Worm (Caenorhabditis elegans) whole organism, L1 larva: ENCODE data around the gene lat-1.

Source experiments
- C34B4.2 ChIP-seq: sonication (generic microtip); optimal IDR thresholded peaks from 2 replicates; lab custom pipeline; 2017; ENCODE audit warnings: mild to moderate bottlenecking, missing genetic modification characterization, missing compliant biosample characterization
- F16B12.6 ChIP-seq: fragments of 150-350 bp; optimal IDR thresholded peaks from 2 replicates; lab custom pipeline; 2014; ENCODE audit warnings: missing biosample characterization, missing genetic modification characterization
- alr-1 ChIP-seq: fragments of 200-800 bp; sonication (Bioruptor generic); optimal IDR thresholded peaks from 2 replicates; lab custom pipeline; 2018; ENCODE audit warnings: borderline replicate concordance, mild to moderate bottlenecking, missing genetic modification characterization, missing compliant biosample characterization
- ama-1 ChIP-seq: fragments of 150-350 bp; optimal IDR thresholded peaks from 2 replicates; lab custom pipeline; 2014
- blmp-1 ChIP-seq: fragments of 150-350 bp; optimal IDR thresholded peaks from 2 replicates; lab custom pipeline; 2014; ENCODE audit warnings: missing biosample characterization, missing genetic modification characterization
- ceh-82 ChIP-seq, 3 experiments: fragments of 150-350 bp in 1 of 3; sonication (generic microtip) in 2 of 3; optimal IDR thresholded peaks; 2 replicates each; lab custom pipeline; 2014 to 2017; ENCODE audit warnings: missing biosample characterization in 3 of 3, missing genetic modification characterization in 3 of 3
- ceh-88 ChIP-seq: fragments of 200-800 bp; sonication (Bioruptor generic); IDR thresholded peaks from 2 replicates; pipeline ENCODE4 v1.3.6; 2022; ENCODE audit warnings: missing genetic modification characterization, missing compliant biosample characterization
- dsc-1 ChIP-seq: sonication (generic microtip); optimal IDR thresholded peaks from 2 replicates; lab custom pipeline; 2016; ENCODE audit warnings: mild to moderate bottlenecking, missing genetic modification characterization, missing compliant biosample characterization
- efl-1 ChIP-seq, 4 experiments: fragments of 150-350 bp; optimal IDR thresholded peaks in 3 of 4; peaks in 1 of 4; 1 replicate in 1 of 4; 2 replicates in 3 of 4; lab custom pipeline; 2014; ENCODE audit warnings: missing biosample characterization in 2 of 4, missing genetic modification characterization in 2 of 4, missing genetic modification reagents in 2 of 4
- egl-13 ChIP-seq: sonication (generic microtip); optimal IDR thresholded peaks from 2 replicates; lab custom pipeline; 2016; ENCODE audit warnings: missing genotype, missing genetic modification reagents, missing genetic modification characterization, missing compliant biosample characterization
- elt-2 ChIP-seq: sonication (generic microtip); optimal IDR thresholded peaks from 2 replicates; lab custom pipeline; 2016; ENCODE audit warnings: missing genetic modification characterization, mild to moderate bottlenecking, inconsistent platforms, missing compliant biosample characterization, missing genetic modification reagents
- fkh-10 ChIP-seq: sonication (generic microtip); optimal IDR thresholded peaks from 2 replicates; lab custom pipeline; 2017; ENCODE audit warnings: missing biosample characterization, missing genetic modification reagents, missing genetic modification characterization
- fos-1 ChIP-seq: fragments of 150-350 bp; optimal IDR thresholded peaks from 2 replicates; lab custom pipeline; 2014; ENCODE audit warnings: missing biosample characterization, missing genetic modification characterization
- grh-1 ChIP-seq: fragments of 200-800 bp; sonication (Bioruptor generic); IDR thresholded peaks from 2 replicates; pipeline ENCODE4 v1.3.6; 2022; ENCODE audit warnings: missing genetic modification reagents, missing genetic modification characterization, missing compliant biosample characterization
- hlh-17 ChIP-seq: fragments of 200-800 bp; sonication (Bioruptor generic); optimal IDR thresholded peaks from 2 replicates; lab custom pipeline; 2018; ENCODE audit warnings: missing genetic modification characterization, mild to moderate bottlenecking, missing compliant biosample characterization, moderate library complexity, borderline replicate concordance
- hlh-4 ChIP-seq: sonication (generic microtip); optimal IDR thresholded peaks from 2 replicates; lab custom pipeline; 2016; ENCODE audit warnings: mild to moderate bottlenecking, missing genetic modification characterization, missing compliant biosample characterization
- jun-1 ChIP-seq: fragments of 150-350 bp; optimal IDR thresholded peaks from 2 replicates; lab custom pipeline; 2014; ENCODE audit warnings: missing biosample characterization, missing genetic modification reagents, missing genetic modification characterization
- lin-14 ChIP-seq: fragments of 200-800 bp; sonication (Bioruptor generic); optimal IDR thresholded peaks from 2 replicates; lab custom pipeline; 2018; ENCODE audit warnings: mild to moderate bottlenecking, missing genetic modification characterization, moderate library complexity, missing compliant biosample characterization
- lsy-2 ChIP-seq, 2 experiments: fragments of 150-350 bp; optimal IDR thresholded peaks; 2 replicates each; lab custom pipeline; 2014; ENCODE audit warnings: missing biosample characterization in 2 of 2, missing genetic modification characterization in 2 of 2
- mdl-1 ChIP-seq, 2 experiments: fragments of 150-350 bp; optimal IDR thresholded peaks; 2 replicates each; lab custom pipeline; 2014 to 2017; ENCODE audit warnings: missing biosample characterization in 2 of 2, missing genetic modification characterization in 2 of 2, inconsistent platforms in 1 of 2
- nhr-11 ChIP-seq: fragments of 150-350 bp; optimal IDR thresholded peaks from 2 replicates; lab custom pipeline; 2014; ENCODE audit warnings: missing biosample characterization, missing genetic modification characterization
- nhr-12 ChIP-seq: sonication (generic microtip); optimal IDR thresholded peaks from 2 replicates; lab custom pipeline; 2017; ENCODE audit warnings: missing biosample characterization, missing genetic modification characterization
- nhr-19 ChIP-seq: fragments of 200-800 bp; sonication (Bioruptor generic); conservative IDR thresholded peaks from 2 replicates; pipeline ENCODE4 v1.3.6; 2022; ENCODE audit warnings: missing genetic modification characterization, missing compliant biosample characterization
- nhr-237 ChIP-seq: fragments of 150-350 bp; optimal IDR thresholded peaks from 2 replicates; lab custom pipeline; 2014; ENCODE audit warnings: missing biosample characterization, missing genetic modification characterization
- nhr-76 ChIP-seq: sonication (generic microtip); optimal IDR thresholded peaks from 2 replicates; lab custom pipeline; 2017; ENCODE audit warnings: missing biosample characterization, missing genetic modification characterization
- nhr-84 ChIP-seq: sonication (generic microtip); optimal IDR thresholded peaks from 2 replicates; lab custom pipeline; 2017; ENCODE audit warnings: missing biosample characterization, missing genetic modification characterization
- pag-3 ChIP-seq: sonication (generic microtip); optimal IDR thresholded peaks from 2 replicates; lab custom pipeline; 2017; ENCODE audit warnings: missing genetic modification characterization, mild to moderate bottlenecking, missing compliant biosample characterization, antibody characterized with exemption, borderline replicate concordance; ENCODE audit not compliant: insufficient read depth
- rnt-1 ChIP-seq: sonication (generic microtip); optimal IDR thresholded peaks from 2 replicates; lab custom pipeline; 2016; ENCODE audit warnings: mild to moderate bottlenecking, missing genetic modification characterization, moderate library complexity, missing compliant biosample characterization
- snpc-4 ChIP-seq: fragments of 150-350 bp; optimal IDR thresholded peaks from 2 replicates; lab custom pipeline; 2014; ENCODE audit warnings: missing biosample characterization, missing genetic modification characterization
- tbx-2 ChIP-seq: sonication (generic microtip); optimal IDR thresholded peaks from 2 replicates; lab custom pipeline; 2016; ENCODE audit warnings: missing genetic modification characterization, missing compliant biosample characterization
- unc-86 ChIP-seq: sonication (generic microtip); optimal IDR thresholded peaks from 2 replicates; lab custom pipeline; 2016; ENCODE audit warnings: missing genetic modification characterization, missing compliant biosample characterization
- vab-15 ChIP-seq: sonication (generic microtip); optimal IDR thresholded peaks from 2 replicates; lab custom pipeline; 2017; ENCODE audit warnings: missing genotype, mild to moderate bottlenecking, missing genetic modification characterization, missing compliant biosample characterization
- xbp-1 ChIP-seq: sonication (generic microtip); optimal IDR thresholded peaks from 2 replicates; lab custom pipeline; 2016; ENCODE audit warnings: missing genetic modification characterization, missing compliant biosample characterization

Gene lat-1

ce11 chrII:8945167-8945566, 48.5 kb downstream of the lat-1 start:
- no peak for TF ChIP-seq nhr-84
- no peak for TF ChIP-seq elt-2 (tag; lab: Kevin White, UChicago)
- peak; percentile 61 for TF ChIP-seq fkh-10
- TF ChIP-seq lin-14 (GFP tag; lab: Kevin White, UChicago): peak; percentile 42
- TF ChIP-seq ceh-88: no peak
- TF ChIP-seq ama-1 (lab: Kevin White, UChicago): no peak

ce11 chrII:8947391-8947790, 50.8 kb downstream of the lat-1 start, which contains the start of gene cutl-15:
Gene cutl-15 (minus strand): TSS chrII:8947688.
- no peak for TF ChIP-seq unc-86 (tag; lab: Kevin White, UChicago)
- no peak for TF ChIP-seq xbp-1 (tag; lab: Kevin White, UChicago)
- TF ChIP-seq C34B4.2: no peak
- TF ChIP-seq hlh-4: no peak
- TF ChIP-seq blmp-1: no peak
- TF ChIP-seq snpc-4 (tag; lab: Kevin White, UChicago): no peak
- no peak for TF ChIP-seq hlh-17 (GFP tag; lab: Kevin White, UChicago)
- TF ChIP-seq ceh-88: no peak
- no peak for TF ChIP-seq fkh-10
- no peak for TF ChIP-seq vab-15 (tag; lab: Kevin White, UChicago)
- TF ChIP-seq ceh-82 (tag; optimal IDR thresholded peaks at IDR 0.05; lab: Kevin White, UChicago): no peak
- no peak for TF ChIP-seq pag-3
- TF ChIP-seq elt-2 (tag; lab: Kevin White, UChicago): no peak
- no peak for TF ChIP-seq nhr-11 (tag; lab: Kevin White, UChicago)
- no peak for TF ChIP-seq F16B12.6
- no peak for TF ChIP-seq nhr-76 (tag; lab: Kevin White, UChicago)
- no peak for TF ChIP-seq egl-13 (tag; lab: Kevin White, UChicago)
- TF ChIP-seq efl-1 (optimal IDR thresholded peaks at IDR 0.05; lab: Kevin White, UChicago): no peak
- TF ChIP-seq efl-1 (GFP tag; optimal IDR thresholded peaks at IDR 0.05 in 1 of 2; lab: Kevin White, UChicago): no peak

DNA sequence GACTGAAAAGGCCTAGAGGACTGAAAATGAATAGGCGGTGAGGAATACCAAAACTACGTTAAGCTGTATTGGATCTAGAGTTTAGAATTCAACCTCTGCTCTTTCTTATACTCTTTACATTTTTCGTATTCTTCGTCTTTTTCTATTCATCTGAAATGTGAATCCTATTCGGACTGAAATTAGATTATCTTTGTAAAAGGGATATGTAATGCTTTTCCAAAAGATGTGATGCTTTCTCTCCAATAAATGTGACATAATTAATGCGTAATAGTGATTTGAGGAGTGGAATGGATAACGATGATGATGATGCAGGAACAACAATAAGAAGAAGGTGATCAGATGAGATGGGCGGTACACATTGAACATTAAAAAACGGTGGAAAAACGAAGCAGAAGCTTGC, 52.0 kb downstream of the lat-1 start:
- TF ChIP-seq F16B12.6: no peak
- TF ChIP-seq fkh-10: peak; percentile 34
- no peak for TF ChIP-seq rnt-1 (tag; lab: Kevin White, UChicago)
- peak; percentile 30 for TF ChIP-seq lin-14 (GFP tag; lab: Kevin White, UChicago)
- no peak for TF ChIP-seq fos-1 (tag; lab: Kevin White, UChicago)
- TF ChIP-seq lsy-2 (tag; optimal IDR thresholded peaks at IDR 0.05; lab: Kevin White, UChicago): no peak
- no peak for TF ChIP-seq nhr-12 (tag; lab: Kevin White, UChicago)
- no peak for TF ChIP-seq nhr-19 (GFP tag; lab: Robert Waterston, UW)
- TF ChIP-seq tbx-2: no peak
- no peak for TF ChIP-seq mdl-1 (tag; optimal IDR thresholded peaks at IDR 0.05; lab: Kevin White, UChicago)
- TF ChIP-seq dsc-1: peak; percentile 54
- TF ChIP-seq alr-1 (tag; lab: Kevin White, UChicago): no peak

- TF ChIP-seq unc-86 (tag; lab: Kevin White, UChicago) (peak; percentile 65), lin-14 (GFP tag; lab: Kevin White, UChicago) (peak; percentile 29), snpc-4 (tag; lab: Kevin White, UChicago) (no peak), nhr-237 (tag; lab: Kevin White, UChicago) (no peak), hlh-17 (GFP tag; lab: Kevin White, UChicago) (no peak), egl-13 (tag; lab: Kevin White, UChicago) (no peak)
Measured at ce11 chrII:8951270-8951669, 54.6 kb downstream of the lat-1 start.

DNA sequence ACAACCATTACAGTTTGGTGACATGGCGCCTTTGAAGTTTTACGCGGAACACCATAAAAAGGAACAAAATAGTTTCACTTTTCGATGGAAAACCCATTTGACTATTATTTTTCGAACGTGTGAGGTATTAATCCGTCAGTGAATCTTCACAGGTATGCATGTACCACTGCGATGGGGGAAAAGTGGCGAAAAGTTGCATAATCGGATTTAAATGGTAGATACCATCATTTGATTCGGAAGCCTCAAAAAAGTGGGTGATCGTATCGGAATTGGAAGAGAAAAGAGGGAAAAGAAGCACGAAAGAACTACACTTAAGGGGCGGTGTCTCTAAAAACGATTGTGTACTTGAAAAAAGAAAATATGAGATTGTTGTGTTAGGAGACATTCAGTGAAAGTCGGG, 57.1 kb downstream of the lat-1 start:
- TF ChIP-seq grh-1 (no peak), jun-1 (no peak), blmp-1 (peak; percentile 85)
